Worm (Caenorhabditis elegans) whole organism, L4 larva: Measurements from ENCODE around the gene K10B3.5.
A peak's percentile ranks its signal among the peaks of the same experiment; 100 is the strongest.

ENCODE experiments used
- F37D6.2 ChIP-seq: sonication (generic microtip); optimal IDR thresholded peaks from 2 replicates; lab custom pipeline; 2016; ENCODE audit warnings: mild to moderate bottlenecking, missing genetic modification characterization, missing compliant biosample characterization
- R02D3.7 ChIP-seq: fragments of 150-350 bp; sonication (generic microtip); optimal IDR thresholded peaks from 3 replicates; lab custom pipeline; 2014; ENCODE audit warnings: missing biosample characterization, missing genetic modification characterization
- Y105C5A.15 ChIP-seq: fragments of 200-800 bp; sonication (Bioruptor generic); IDR thresholded peaks from 2 replicates; pipeline ENCODE4 v1.3.6; 2022; ENCODE audit warnings: missing genetic modification characterization, missing compliant biosample characterization
- Y5F2A.4 ChIP-seq: fragments of 200-800 bp; sonication (Bioruptor generic); optimal IDR thresholded peaks from 2 replicates; lab custom pipeline; 2018; ENCODE audit warnings: mild to moderate bottlenecking, missing genetic modification characterization, missing compliant biosample characterization
- ZK337.2 ChIP-seq: fragments of 200-800 bp; sonication (Bioruptor generic); IDR thresholded peaks from 2 replicates; pipeline ENCODE4 v1.3.6; 2022; ENCODE audit warnings: missing genetic modification reagents, missing genetic modification characterization, missing compliant biosample characterization
- aha-1 ChIP-seq: fragments of 150-350 bp; peaks from one replicate; lab custom pipeline; 2014; ENCODE audit warnings: missing biosample characterization, missing genetic modification characterization
- ama-1 ChIP-seq: fragments of 150-350 bp; optimal IDR thresholded peaks from 2 replicates; lab custom pipeline; 2014; ENCODE audit warnings: inconsistent platforms, mixed read lengths
- attf-4 ChIP-seq: sonication (generic microtip); optimal IDR thresholded peaks from 3 replicates; lab custom pipeline; 2017; ENCODE audit warnings: missing biosample characterization, missing genetic modification characterization
- ceh-20 ChIP-seq: fragments of 200-800 bp; sonication (Bioruptor generic); IDR thresholded peaks from 2 replicates; pipeline ENCODE4 v1.3.6; 2022; ENCODE audit warnings: missing genetic modification reagents, missing genetic modification characterization, missing compliant biosample characterization
- ceh-28 ChIP-seq: fragments of 150-350 bp; optimal IDR thresholded peaks from 2 replicates; lab custom pipeline; 2014; ENCODE audit warnings: missing biosample characterization, missing genetic modification reagents, missing genetic modification characterization
- ceh-44 ChIP-seq: fragments of 200-800 bp; sonication (Bioruptor generic); IDR thresholded peaks from 2 replicates; pipeline ENCODE4 v1.3.6; 2022; ENCODE audit warnings: missing genetic modification reagents, missing genetic modification characterization, missing compliant biosample characterization
- ceh-82 ChIP-seq: sonication (generic microtip); optimal IDR thresholded peaks from 2 replicates; lab custom pipeline; 2017; ENCODE audit warnings: missing biosample characterization, missing genetic modification characterization
- ces-1 ChIP-seq: fragments of 150-350 bp; sonication (generic microtip); optimal IDR thresholded peaks from 4 replicates; lab custom pipeline; 2014; ENCODE audit warnings: missing biosample characterization, missing genetic modification reagents, missing genetic modification characterization
- ctbp-1 ChIP-seq: fragments of 200-800 bp; sonication (Bioruptor generic); IDR thresholded peaks from 2 replicates; pipeline ENCODE4 v1.3.6; 2022; ENCODE audit warnings: missing genetic modification reagents, missing genetic modification characterization, missing compliant biosample characterization
- daf-19 ChIP-seq: fragments of 200-800 bp; sonication (Bioruptor generic); conservative IDR thresholded peaks from 2 replicates; pipeline ENCODE4 v1.3.6; 2022; ENCODE audit warnings: missing genetic modification characterization, missing compliant biosample characterization
- dmd-6 ChIP-seq: fragments of 200-800 bp; sonication (Bioruptor generic); IDR thresholded peaks from 2 replicates; pipeline ENCODE4 v1.3.6; 2022; ENCODE audit warnings: missing genetic modification reagents, missing genetic modification characterization, missing compliant biosample characterization
- dmd-8 ChIP-seq: fragments of 200-800 bp; sonication (Bioruptor generic); IDR thresholded peaks from 2 replicates; pipeline ENCODE4 v1.3.6; 2022; ENCODE audit warnings: missing genetic modification characterization, missing compliant biosample characterization
- dve-1 ChIP-seq: sonication (generic microtip); optimal IDR thresholded peaks from 2 replicates; lab custom pipeline; 2017; ENCODE audit warnings: antibody characterized with exemption, mild to moderate bottlenecking, missing genetic modification characterization, missing compliant biosample characterization; ENCODE audit not compliant: insufficient read depth
- fkh-10 ChIP-seq: fragments of 150-350 bp; optimal IDR thresholded peaks from 2 replicates; lab custom pipeline; 2014; ENCODE audit warnings: missing biosample characterization, missing genetic modification reagents, missing genetic modification characterization
- gei-8 ChIP-seq: fragments of 200-800 bp; sonication (Bioruptor generic); optimal IDR thresholded peaks from 2 replicates; lab custom pipeline; 2018; ENCODE audit warnings: mild to moderate bottlenecking, missing genetic modification characterization, missing compliant biosample characterization
- hlh-11 ChIP-seq: fragments of 200-800 bp; sonication (Bioruptor generic); optimal IDR thresholded peaks from 2 replicates; lab custom pipeline; 2018; ENCODE audit warnings: mild to moderate bottlenecking, missing genetic modification characterization, missing compliant biosample characterization
- jun-1 ChIP-seq: fragments of 150-350 bp; optimal IDR thresholded peaks from 2 replicates; lab custom pipeline; 2014; ENCODE audit warnings: missing biosample characterization, missing genetic modification reagents, missing genetic modification characterization
- lin-15B ChIP-seq: fragments of 150-350 bp; sonication (generic microtip); optimal IDR thresholded peaks from 3 replicates; lab custom pipeline; 2014; ENCODE audit warnings: missing biosample characterization, missing genetic modification characterization
- lin-29 ChIP-seq: fragments of 200-800 bp; sonication (Bioruptor generic); IDR thresholded peaks from 2 replicates; pipeline ENCODE4 v1.3.6; 2022; ENCODE audit warnings: missing genetic modification reagents, missing genetic modification characterization, missing compliant biosample characterization
- lir-3 ChIP-seq: sonication (generic microtip); optimal IDR thresholded peaks from 2 replicates; lab custom pipeline; 2016; ENCODE audit warnings: mild to moderate bottlenecking, missing genetic modification characterization, missing compliant biosample characterization
- mdl-1 ChIP-seq, 2 experiments: fragments of 150-350 bp in 1 of 2; sonication (generic microtip) in 1 of 2; optimal IDR thresholded peaks; 2 replicates each; lab custom pipeline; 2014 to 2017; ENCODE audit warnings: missing biosample characterization in 2 of 2, missing genetic modification characterization in 2 of 2
- mep-1 ChIP-seq: fragments of 150-350 bp; sonication (generic microtip); optimal IDR thresholded peaks from 3 replicates; lab custom pipeline; 2014; ENCODE audit warnings: missing biosample characterization, missing genetic modification characterization
- mxl-2 ChIP-seq: fragments of 200-800 bp; sonication (Bioruptor generic); conservative IDR thresholded peaks from 2 replicates; pipeline ENCODE4 v1.3.6; 2022; ENCODE audit warnings: missing genetic modification reagents, missing genetic modification characterization, missing compliant biosample characterization
- mxl-3 ChIP-seq: fragments of 200-800 bp; sonication (Bioruptor generic); optimal IDR thresholded peaks from 2 replicates; lab custom pipeline; 2018; ENCODE audit warnings: mild to moderate bottlenecking, missing genetic modification characterization, missing compliant biosample characterization
- nhr-10 ChIP-seq: fragments of 150-350 bp; optimal IDR thresholded peaks from 2 replicates; lab custom pipeline; 2014; ENCODE audit warnings: missing biosample characterization, missing genetic modification characterization
- nhr-102 ChIP-seq: sonication (generic microtip); optimal IDR thresholded peaks from 2 replicates; lab custom pipeline; 2016; ENCODE audit warnings: mild to moderate bottlenecking, missing genetic modification characterization, moderate library complexity, missing compliant biosample characterization
- nhr-11 ChIP-seq: fragments of 150-350 bp; optimal IDR thresholded peaks from 2 replicates; lab custom pipeline; 2014; ENCODE audit warnings: missing biosample characterization, missing genetic modification characterization
- nhr-28 ChIP-seq: fragments of 150-350 bp; optimal IDR thresholded peaks from 2 replicates; lab custom pipeline; 2014; ENCODE audit warnings: missing biosample characterization, missing genetic modification characterization
- nhr-48 ChIP-seq: sonication (generic microtip); optimal IDR thresholded peaks from 2 replicates; lab custom pipeline; 2016; ENCODE audit warnings: mild to moderate bottlenecking, missing genetic modification characterization, missing compliant biosample characterization
- nhr-77 ChIP-seq: fragments of 150-350 bp; optimal IDR thresholded peaks from 2 replicates; lab custom pipeline; 2014; ENCODE audit warnings: missing biosample characterization, missing genetic modification characterization
- pqm-1 ChIP-seq: sonication (generic microtip); optimal IDR thresholded peaks from 2 replicates; lab custom pipeline; 2017; ENCODE audit warnings: missing biosample characterization, missing genetic modification characterization
- skn-1 ChIP-seq: fragments of 150-350 bp; optimal IDR thresholded peaks from 2 replicates; lab custom pipeline; 2014; ENCODE audit warnings: missing biosample characterization, missing genetic modification characterization
- snpc-4 ChIP-seq: fragments of 150-350 bp; optimal IDR thresholded peaks from 2 replicates; lab custom pipeline; 2014; ENCODE audit warnings: missing biosample characterization, missing genetic modification characterization
- spr-1 ChIP-seq: sonication (generic microtip); optimal IDR thresholded peaks from 2 replicates; lab custom pipeline; 2016; ENCODE audit warnings: mild to moderate bottlenecking, missing genetic modification characterization, missing compliant biosample characterization
- spr-3 ChIP-seq: fragments of 200-800 bp; sonication (Bioruptor generic); optimal IDR thresholded peaks from 2 replicates; lab custom pipeline; 2018; ENCODE audit warnings: mild to moderate bottlenecking, missing genetic modification characterization, missing compliant biosample characterization
- tra-1 ChIP-seq: fragments of 200-800 bp; sonication (Bioruptor generic); IDR thresholded peaks from 2 replicates; pipeline ENCODE4 v1.3.6; 2022; ENCODE audit warnings: missing genetic modification reagents, missing genetic modification characterization, missing compliant biosample characterization
- unc-62 ChIP-seq, 3 experiments: fragments of 150-350 bp in 1 of 3; sonication (generic microtip); optimal IDR thresholded peaks in 2 of 3; peaks in 1 of 3; 1 replicate in 1 of 3; 2 replicates in 2 of 3; lab custom pipeline; 2014 to 2017; ENCODE audit warnings: missing biosample characterization in 3 of 3, missing genetic modification characterization in 3 of 3, missing genetic modification reagents in 3 of 3, missing genotype in 1 of 3
- ztf-7 ChIP-seq: fragments of 150-350 bp; optimal IDR thresholded peaks from 2 replicates; lab custom pipeline; 2014; ENCODE audit warnings: missing biosample characterization, missing genetic modification characterization

The K10B3.5 gene

ce11 chrX:3089894-3090414 is 16.3 kb downstream of the K10B3.5 start (continued):
- TF ChIP-seq pqm-1 (tag; lab: Kevin White, UChicago) (peak; percentile 61), mdl-1 (tag; optimal IDR thresholded peaks at IDR 0.05; lab: Kevin White, UChicago) (peak; percentile 31 to 78), aha-1 (tag; lab: Kevin White, UChicago) (peak; percentile 100), lin-29 (GFP tag; lab: Robert Waterston, UW) (no peak), ceh-82 (tag; lab: Kevin White, UChicago) (no peak), dve-1 (tag; lab: Kevin White, UChicago) (peak; percentile 72), nhr-102 (tag; lab: Kevin White, UChicago) (peak; percentile 39), ctbp-1 (peak; percentile 54; the same call in 1 of the 2 replicates), spr-3 (GFP tag; lab: Kevin White, UChicago) (no peak), Y5F2A.4 (GFP tag; lab: Kevin White, UChicago) (no peak), hlh-11 (tag; lab: Kevin White, UChicago) (peak; percentile 78), fkh-10 (peak; percentile 16), mxl-3 (GFP tag; lab: Kevin White, UChicago) (peak; percentile 21), nhr-11 (tag; lab: Kevin White, UChicago) (peak; percentile 57), ceh-44 (GFP tag; lab: Robert Waterston, UW) (no peak), ces-1 (GFP tag; lab: Kevin White, UChicago) (no peak), nhr-77 (tag; lab: Kevin White, UChicago) (peak; percentile 73), unc-62 (GFP tag; optimal IDR thresholded peaks at IDR 0.05 in 1 of 2; lab: Kevin White, UChicago) (peak in 1 of 2 experiments; percentile 91), unc-62 (tag; optimal IDR thresholded peaks at IDR 0.05; lab: Kevin White, UChicago) (no peak)

- TF ChIP-seq mep-1 (tag; lab: Kevin White, UChicago) (no peak), attf-4 (no peak), nhr-28 (no peak), nhr-77 (tag; lab: Kevin White, UChicago) (no peak), aha-1 (tag; lab: Kevin White, UChicago) (no peak), ZK337.2 (no peak), ztf-7 (tag; lab: Kevin White, UChicago) (no peak), hlh-11 (tag; lab: Kevin White, UChicago) (no peak), lin-15B (tag; lab: Kevin White, UChicago) (no peak), ceh-20 (no peak), jun-1 (tag; lab: Kevin White, UChicago) (no peak), F37D6.2 (no peak), spr-1 (tag; lab: Kevin White, UChicago) (no peak)
These were observed 16.9 kb downstream of the K10B3.5 start, which contains the start of gene pccb-1 for ce11 chrX:3089423-3089822. Gene pccb-1 (plus strand): TSS chrX:3089549.

ce11 chrX:3087647-3088046 is 18.6 kb downstream of the K10B3.5 start:
- TF ChIP-seq gei-8 (GFP tag; lab: Kevin White, UChicago), result no peak
- TF ChIP-seq ama-1 (lab: Kevin White, UChicago), result no peak
- TF ChIP-seq mxl-2 (GFP tag; lab: Robert Waterston, UW), result no peak
- no peak for TF ChIP-seq nhr-10
- TF ChIP-seq ceh-44 (GFP tag; lab: Robert Waterston, UW), result no peak
- no peak for TF ChIP-seq dmd-8
- TF ChIP-seq dmd-6, result no peak
- no peak for TF ChIP-seq nhr-48
- no peak for TF ChIP-seq ceh-28 (tag; lab: Kevin White, UChicago)
- TF ChIP-seq R02D3.7, result no peak
- no peak for TF ChIP-seq lir-3
- no peak for TF ChIP-seq Y105C5A.15 (GFP tag; lab: Robert Waterston, UW)
- no peak for TF ChIP-seq aha-1 (tag; lab: Kevin White, UChicago)
- TF ChIP-seq daf-19 (GFP tag; lab: Robert Waterston, UW), result no peak
- TF ChIP-seq snpc-4 (tag; lab: Kevin White, UChicago), result no peak
- no peak for TF ChIP-seq skn-1 (tag; lab: Kevin White, UChicago)
- no peak for TF ChIP-seq ctbp-1
- TF ChIP-seq tra-1 (GFP tag; lab: Robert Waterston, UW), result no peak
- TF ChIP-seq, all 104 proteins: peak for 0
